Fruit fly (Drosophila melanogaster) whole organism, embryonic: Measurements from ENCODE around the gene CG11617.
A peak's percentile ranks its signal among the peaks of the same experiment; 100 is the strongest.

Source experiments
- B-H2 ChIP-seq: fragments of 200-800 bp; sonication (Bioruptor generic); optimal IDR thresholded peaks from 2 replicates; lab custom pipeline; 2018; ENCODE audit warnings: missing biosample characterization, mild to moderate bottlenecking, missing genetic modification characterization
- CG10267 ChIP-seq: fragments of 200-800 bp; sonication (Bioruptor generic); optimal IDR thresholded peaks from 2 replicates; lab custom pipeline; 2018; ENCODE audit warnings: missing biosample characterization, mild to moderate bottlenecking, missing genetic modification characterization, moderate library complexity
- CG10959 ChIP-seq: fragments of 200-800 bp; sonication (Bioruptor generic); IDR thresholded peaks from 2 replicates; pipeline ENCODE4 v1.3.6; 2022; ENCODE audit warnings: missing biosample characterization, missing genetic modification characterization
- CG11398 ChIP-seq: fragments of 200-800 bp; sonication (Bioruptor generic); optimal IDR thresholded peaks from 2 replicates; lab custom pipeline; 2016; ENCODE audit warnings: missing biosample characterization, missing genetic modification characterization
- CG11695 ChIP-seq: fragments of 200-800 bp; sonication (Bioruptor generic); IDR thresholded peaks from 3 replicates; pipeline ENCODE4 v1.3.6; 2022; ENCODE audit warnings: missing biosample characterization, missing genetic modification characterization
- CG12104 ChIP-seq: fragments of 200-800 bp; sonication (Bioruptor generic); optimal IDR thresholded peaks from 3 replicates; lab custom pipeline; 2016; ENCODE audit warnings: missing biosample characterization, missing genetic modification characterization
- CG12769 ChIP-seq: fragments of 200-800 bp; sonication (Bioruptor generic); optimal IDR thresholded peaks from 2 replicates; lab custom pipeline; 2019; ENCODE audit warnings: missing biosample characterization, mild to moderate bottlenecking, missing genetic modification characterization, moderate library complexity
- CG12942 ChIP-seq: fragments of 200-800 bp; sonication (Bioruptor generic); optimal IDR thresholded peaks from 3 replicates; lab custom pipeline; 2016; ENCODE audit warnings: missing biosample characterization, missing genetic modification characterization
- CG16815 ChIP-seq: fragments of 200-800 bp; sonication (Bioruptor generic); optimal IDR thresholded peaks from 3 replicates; lab custom pipeline; 2017; ENCODE audit warnings: missing biosample characterization, mild to moderate bottlenecking, missing genetic modification characterization
- CG17612 ChIP-seq: fragments of 200-800 bp; sonication (Bioruptor generic); IDR thresholded peaks from 2 replicates; pipeline ENCODE4 v1.3.6; 2022; ENCODE audit warnings: missing biosample characterization, missing genetic modification characterization
- CG17912 ChIP-seq: fragments of 200-800 bp; sonication (Bioruptor generic); optimal IDR thresholded peaks from 2 replicates; lab custom pipeline; 2018; ENCODE audit warnings: missing biosample characterization, mild to moderate bottlenecking, missing genetic modification characterization
- CG18764 ChIP-seq: fragments of 200-800 bp; sonication (Bioruptor generic); optimal IDR thresholded peaks from 3 replicates; lab custom pipeline; 2016; ENCODE audit warnings: missing biosample characterization, missing genetic modification characterization
- CG3281 ChIP-seq: fragments of 200-800 bp; sonication (Bioruptor generic); optimal IDR thresholded peaks from 3 replicates; lab custom pipeline; 2017; ENCODE audit warnings: missing biosample characterization, mild to moderate bottlenecking, missing genetic modification characterization
- CG34376 ChIP-seq: fragments of 200-800 bp; sonication (Bioruptor generic); optimal IDR thresholded peaks from 2 replicates; lab custom pipeline; 2018; ENCODE audit warnings: missing biosample characterization, mild to moderate bottlenecking, missing genetic modification characterization
- CG43689 ChIP-seq: fragments of 200-800 bp; sonication (Bioruptor generic); IDR thresholded peaks from 2 replicates; pipeline ENCODE4 v1.3.6; 2022; ENCODE audit warnings: missing biosample characterization, missing genetic modification characterization
- CG7357 ChIP-seq: fragments of 200-800 bp; sonication (Bioruptor generic); IDR thresholded peaks from 3 replicates; pipeline ENCODE4 v1.3.6; 2022; ENCODE audit warnings: missing biosample characterization, missing genetic modification characterization
- CG7839 ChIP-seq: fragments of 200-800 bp; sonication (Bioruptor generic); optimal IDR thresholded peaks from 3 replicates; lab custom pipeline; 2018; ENCODE audit warnings: missing biosample characterization, mild to moderate bottlenecking, missing genetic modification characterization, moderate library complexity
- CG8388 ChIP-seq: fragments of 200-800 bp; sonication (Bioruptor generic); optimal IDR thresholded peaks from 2 replicates; lab custom pipeline; 2019; ENCODE audit warnings: missing biosample characterization, mild to moderate bottlenecking, missing genetic modification characterization, moderate library complexity
- Chrac-16 ChIP-seq: fragments of 200-800 bp; sonication (Bioruptor generic); optimal IDR thresholded peaks from 3 replicates; lab custom pipeline; 2016; ENCODE audit warnings: missing biosample characterization, missing genetic modification characterization
- Dll ChIP-seq: fragments of 200-800 bp; sonication (Bioruptor generic); IDR thresholded peaks from 4 replicates; pipeline ENCODE4 v1.3.6; 2022; ENCODE audit warnings: missing biosample characterization, missing genetic modification characterization; ENCODE audit not compliant: partially characterized antibody
- Drgx ChIP-seq: fragments of 200-800 bp; sonication (Bioruptor generic); IDR thresholded peaks from 2 replicates; pipeline ENCODE4 v1.3.6; 2022; ENCODE audit warnings: missing biosample characterization, missing genetic modification characterization
- E2f2 ChIP-seq: fragments of 200-800 bp; sonication (Bioruptor generic); IDR thresholded peaks from 2 replicates; pipeline ENCODE4 v1.3.6; 2022; ENCODE audit warnings: missing biosample characterization, missing genetic modification characterization
- ERR ChIP-seq: fragments of 200-800 bp; sonication (Bioruptor generic); optimal IDR thresholded peaks from 2 replicates; lab custom pipeline; 2016; ENCODE audit warnings: missing biosample characterization, missing genetic modification characterization
- GATAe ChIP-seq: fragments of 200-800 bp; sonication (Bioruptor generic); conservative IDR thresholded peaks from 2 replicates; pipeline ENCODE4 v1.3.6; 2022; ENCODE audit warnings: missing biosample characterization, missing genetic modification characterization
- Hr39 ChIP-seq: fragments of >200 bp; optimal IDR thresholded peaks from 2 replicates; lab custom pipeline; 2017
- Mes4 ChIP-seq: fragments of 200-800 bp; sonication (Bioruptor generic); optimal IDR thresholded peaks from 2 replicates; lab custom pipeline; 2016; ENCODE audit warnings: missing biosample characterization, missing genetic modification characterization
- Side ChIP-seq: fragments of 200-800 bp; sonication (Bioruptor generic); optimal IDR thresholded peaks from 2 replicates; lab custom pipeline; 2016; ENCODE audit warnings: missing biosample characterization, missing genetic modification characterization
- Sox100B ChIP-seq: fragments of 200-800 bp; sonication (Bioruptor generic); optimal IDR thresholded peaks from 3 replicates; lab custom pipeline; 2018; ENCODE audit warnings: missing biosample characterization, mild to moderate bottlenecking, missing genetic modification characterization
- Xbp1 ChIP-seq: fragments of 200-800 bp; sonication (Bioruptor generic); optimal IDR thresholded peaks from 3 replicates; lab custom pipeline; 2016; ENCODE audit warnings: missing biosample characterization, mild to moderate bottlenecking, missing genetic modification characterization
- abd-A ChIP-seq: fragments of 200-800 bp; sonication (Bioruptor generic); optimal IDR thresholded peaks from 3 replicates; lab custom pipeline; 2019; ENCODE audit warnings: missing biosample characterization, mild to moderate bottlenecking, missing genetic modification characterization, moderate library complexity
- amos ChIP-seq: fragments of 200-800 bp; sonication (Bioruptor generic); IDR thresholded peaks from 2 replicates; pipeline ENCODE4 v1.3.6; 2022; ENCODE audit warnings: missing biosample characterization, missing genetic modification characterization; ENCODE audit not compliant: partially characterized antibody
- ara ChIP-seq: fragments of 200-800 bp; sonication (Bioruptor generic); IDR thresholded peaks from 2 replicates; pipeline ENCODE4 v1.3.6; 2022; ENCODE audit warnings: missing biosample characterization, missing genetic modification characterization
- br ChIP-seq: fragments of >200 bp; optimal IDR thresholded peaks from 2 replicates; lab custom pipeline; 2017
- bsh ChIP-seq, 2 experiments: fragments of 200-800 bp; sonication (Bioruptor generic); optimal IDR thresholded peaks; 2 replicates each; lab custom pipeline; 2017 to 2018; ENCODE audit warnings: mild to moderate bottlenecking in 2 of 2, missing biosample characterization in 2 of 2, missing genetic modification characterization in 2 of 2, moderate library complexity in 1 of 2
- dm ChIP-seq: fragments of 200-800 bp; sonication (Bioruptor generic); optimal IDR thresholded peaks from 3 replicates; lab custom pipeline; 2016; ENCODE audit warnings: missing biosample characterization, missing genetic modification characterization
- eve ChIP-seq, 2 experiments: fragments of >200 bp; optimal IDR thresholded peaks; 2 replicates each; lab custom pipeline; 2017; ENCODE audit warnings: missing biosample characterization in 2 of 2, missing genetic modification characterization in 2 of 2
- ewg ChIP-seq: fragments of 200-800 bp; sonication (Bioruptor generic); optimal IDR thresholded peaks from 3 replicates; lab custom pipeline; 2017; ENCODE audit warnings: mild to moderate bottlenecking, missing biosample characterization, missing genetic modification reagents, missing genetic modification characterization
- gcm ChIP-seq: fragments of 200-800 bp; sonication (Bioruptor generic); optimal IDR thresholded peaks from 2 replicates; lab custom pipeline; 2019; ENCODE audit warnings: missing biosample characterization, mild to moderate bottlenecking, missing genetic modification characterization, moderate library complexity
- h ChIP-seq: fragments of >200 bp; optimal IDR thresholded peaks from 2 replicates; lab custom pipeline; 2017
- odd ChIP-seq: fragments of 200-800 bp; sonication (Bioruptor generic); optimal IDR thresholded peaks from 2 replicates; lab custom pipeline; 2017; ENCODE audit warnings: missing biosample characterization, mild to moderate bottlenecking, missing genetic modification characterization
- sd ChIP-seq: fragments of 200-800 bp; sonication (Bioruptor generic); optimal IDR thresholded peaks from 3 replicates; lab custom pipeline; 2018; ENCODE audit warnings: missing biosample characterization, mild to moderate bottlenecking, missing genetic modification characterization, moderate library complexity
- slbo ChIP-seq: fragments of 200-800 bp; sonication (Bioruptor generic); IDR thresholded peaks from 2 replicates; pipeline ENCODE4 v1.3.6; 2022; ENCODE audit warnings: missing biosample characterization, missing genetic modification characterization
- slp2 ChIP-seq: fragments of 200-800 bp; sonication (Bioruptor generic); optimal IDR thresholded peaks from 2 replicates; lab custom pipeline; 2016; ENCODE audit warnings: missing biosample characterization, missing genetic modification characterization
- sqz ChIP-seq: fragments of 200-800 bp; sonication (Bioruptor generic); optimal IDR thresholded peaks from 3 replicates; lab custom pipeline; 2018; ENCODE audit warnings: missing biosample characterization, mild to moderate bottlenecking, missing genetic modification characterization
- sug ChIP-seq: fragments of 200-800 bp; optimal IDR thresholded peaks from 2 replicates; lab custom pipeline; 2019; ENCODE audit warnings: missing biosample characterization, mild to moderate bottlenecking, missing genetic modification characterization, moderate library complexity
- tap ChIP-seq: fragments of 200-800 bp; optimal IDR thresholded peaks from 3 replicates; lab custom pipeline; 2019; ENCODE audit warnings: missing biosample characterization, mild to moderate bottlenecking, missing genetic modification characterization, moderate library complexity
- usp ChIP-seq: fragments of >200 bp; optimal IDR thresholded peaks from 2 replicates; lab custom pipeline; 2017; ENCODE audit warnings: missing biosample characterization, missing genetic modification characterization
- yki ChIP-seq: fragments of >200 bp; optimal IDR thresholded peaks from 3 replicates; lab custom pipeline; 2018
- zfh2 ChIP-seq: fragments of 200-800 bp; sonication (Bioruptor generic); optimal IDR thresholded peaks from 2 replicates; lab custom pipeline; 2016; ENCODE audit warnings: missing biosample characterization, missing genetic modification characterization

CG11617 gene

DNA sequence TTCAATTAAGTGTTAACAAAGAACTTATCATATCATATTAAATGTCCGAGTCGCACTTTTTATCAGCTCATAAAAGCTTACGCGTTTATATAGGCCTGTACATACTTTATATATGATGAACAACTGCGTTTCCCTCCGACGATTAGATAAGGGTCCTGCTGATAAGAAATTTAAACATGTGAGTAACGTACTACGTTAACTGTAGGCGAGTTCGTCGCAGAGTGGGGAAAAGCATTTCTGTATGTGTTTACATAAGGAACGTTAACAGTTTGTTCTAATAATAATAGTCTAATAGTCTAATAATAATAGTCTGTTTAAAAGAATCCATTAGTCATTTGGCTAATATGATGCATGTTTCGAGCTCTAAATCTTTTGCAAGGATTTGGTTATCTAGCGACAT lies 36.7 kb downstream of the CG11617 start (continued):
- TF ChIP-seq yki: no peak
- TF ChIP-seq E2f2 (GFP tag; lab: Robert Waterston, UW): no peak
- TF ChIP-seq CG10267 (tag; lab: Kevin White, UChicago): no peak
- TF ChIP-seq CG7357 (GFP tag; lab: Robert Waterston, UW): no peak
- no peak for TF ChIP-seq ERR
- no peak for TF ChIP-seq slbo
- no peak for TF ChIP-seq dm (GFP tag; lab: Kevin White, UChicago)
- TF ChIP-seq eve (GFP tag; optimal IDR thresholded peaks at IDR 0.05; lab: Kevin White, UChicago): peak in 1 of 2 experiments; percentile 10
- no peak for TF ChIP-seq CG8388 (GFP tag; lab: Kevin White, UChicago)
- no peak for TF ChIP-seq CG11695 (GFP tag; lab: Robert Waterston, UW)
- no peak for TF ChIP-seq amos (GFP tag; lab: Robert Waterston, UW)
- TF ChIP-seq h (lab: Kevin White, UChicago): no peak
- TF ChIP-seq CG10959: no peak
- no peak for TF ChIP-seq CG12942 (GFP tag; lab: Kevin White, UChicago)
- TF ChIP-seq Chrac-16 (GFP tag; lab: Kevin White, UChicago): no peak
- no peak for TF ChIP-seq CG17912 (GFP tag; lab: Kevin White, UChicago)
- TF ChIP-seq CG16815: no peak
- no peak for TF ChIP-seq CG7839
- no peak for TF ChIP-seq Xbp1
- no peak for TF ChIP-seq CG43689 (GFP tag; lab: Robert Waterston, UW)
- TF ChIP-seq ara (GFP tag; lab: Robert Waterston, UW): no peak
- no peak for TF ChIP-seq CG17612 (GFP tag; lab: Robert Waterston, UW)
- TF ChIP-seq zfh2 (GFP tag; lab: Kevin White, UChicago): no peak
- no peak for TF ChIP-seq odd (GFP tag; lab: Kevin White, UChicago)
- TF ChIP-seq B-H2 (GFP tag; lab: Kevin White, UChicago): peak; percentile 13
- TF ChIP-seq br: no peak
- no peak for TF ChIP-seq CG3281 (GFP tag; lab: Kevin White, UChicago)
- TF ChIP-seq CG12769 (tag; lab: Kevin White, UChicago): no peak
- TF ChIP-seq ewg (GFP tag; lab: Kevin White, UChicago): no peak
- peak; percentile 22 for TF ChIP-seq CG34376 (GFP tag; lab: Kevin White, UChicago)
- no peak for TF ChIP-seq abd-A (tag; lab: Kevin White, UChicago)
- TF ChIP-seq CG12104 (GFP tag; lab: Kevin White, UChicago): no peak
- TF ChIP-seq Hr39 (lab: Kevin White, UChicago): no peak
- no peak for TF ChIP-seq Dll
- no peak for TF ChIP-seq Sox100B (GFP tag; lab: Kevin White, UChicago)
- TF ChIP-seq GATAe (GFP tag; lab: Robert Waterston, UW): no peak; the same call in 1 of the 2 replicates
- no peak for TF ChIP-seq usp (GFP tag; lab: Kevin White, UChicago)
- TF ChIP-seq gcm (GFP tag; lab: Kevin White, UChicago): no peak
- no peak for TF ChIP-seq tap
- TF ChIP-seq sd: peak; percentile 21
- peak; percentile 33 for TF ChIP-seq sug (tag; lab: Kevin White, UChicago)
- TF ChIP-seq Drgx (GFP tag; lab: Robert Waterston, UW): no peak
- no peak for TF ChIP-seq bsh (GFP tag; optimal IDR thresholded peaks at IDR 0.05; lab: Kevin White, UChicago)
- TF ChIP-seq Side (GFP tag; lab: Kevin White, UChicago): no peak
- TF ChIP-seq slp2 (GFP tag; lab: Kevin White, UChicago): no peak
- TF ChIP-seq CG18764 (GFP tag; lab: Kevin White, UChicago): no peak
- no peak for TF ChIP-seq sqz (GFP tag; lab: Kevin White, UChicago)
- TF ChIP-seq CG11398: no peak
- no peak for TF ChIP-seq Mes4
- TF ChIP-seq, all 482 proteins: peak for 16
